Fruit fly (Drosophila melanogaster) whole organism, wandering third instar larva: ENCODE measurements around the gene Alp13.

ENCODE experiments used
- CG32264 ChIP-seq: fragments of 200-800 bp; sonication (Bioruptor generic); optimal IDR thresholded peaks from 2 replicates; lab custom pipeline; 2016; ENCODE audit warnings: missing biosample characterization, missing genetic modification characterization
- CG9705 ChIP-seq: fragments of 200-800 bp; sonication (Bioruptor generic); optimal IDR thresholded peaks from 2 replicates; lab custom pipeline; 2018; ENCODE audit warnings: missing biosample characterization, mild to moderate bottlenecking, missing genetic modification characterization
- CrebA ChIP-seq: fragments of 200-800 bp; sonication (Bioruptor generic); optimal IDR thresholded peaks from 2 replicates; lab custom pipeline; 2016; ENCODE audit warnings: missing biosample characterization, mild to moderate bottlenecking, missing genetic modification characterization, borderline replicate concordance
- Dif ChIP-seq: fragments of 200-275, 200-300 bp; sonication (Bioruptor generic); optimal IDR thresholded peaks from 2 replicates; lab custom pipeline; 2018; ENCODE audit warnings: missing biosample characterization, missing genetic modification characterization; ENCODE audit not compliant: partially characterized antibody
- GATAd ChIP-seq: sonication (Bioruptor generic); optimal IDR thresholded peaks from 2 replicates; lab custom pipeline; 2016; ENCODE audit warnings: missing biosample characterization, missing genetic modification characterization
- HLH106 ChIP-seq: fragments of 200-800 bp; optimal IDR thresholded peaks from 3 replicates; lab custom pipeline; 2019; ENCODE audit warnings: missing biosample characterization, mild to moderate bottlenecking, missing genetic modification characterization, moderate library complexity
- Hnf4 ChIP-seq: fragments of 200-800 bp; sonication (Bioruptor generic); optimal IDR thresholded peaks from 2 replicates; lab custom pipeline; 2016; ENCODE audit warnings: missing biosample characterization, mild to moderate bottlenecking, missing genetic modification characterization
- Hr78 ChIP-seq: fragments of >200 bp; optimal IDR thresholded peaks from 2 replicates; lab custom pipeline; 2017; ENCODE audit warnings: missing biosample characterization, missing genetic modification characterization
- Jra ChIP-seq: sonication (Bioruptor generic); optimal IDR thresholded peaks from 2 replicates; lab custom pipeline; 2016; ENCODE audit warnings: missing biosample characterization, missing genetic modification characterization
- N ChIP-seq: fragments of >200 bp; optimal IDR thresholded peaks from 2 replicates; lab custom pipeline; 2018; ENCODE audit warnings: missing biosample characterization, missing external identifiers, missing genetic modification characterization
- Rel ChIP-seq, 2 experiments: fragments of 200-800 bp; sonication (Bioruptor generic) in 1 of 2; optimal IDR thresholded peaks; 2 replicates in 1 of 2; 3 replicates in 1 of 2; lab custom pipeline; 2016 to 2019; ENCODE audit warnings: mild to moderate bottlenecking in 2 of 2, missing biosample characterization in 2 of 2, missing genetic modification characterization in 2 of 2, moderate library complexity in 1 of 2
- Sp1 ChIP-seq: fragments of 200-800 bp; sonication (Bioruptor generic); optimal IDR thresholded peaks from 3 replicates; lab custom pipeline; 2019; ENCODE audit warnings: missing biosample characterization, mild to moderate bottlenecking, missing genetic modification characterization, moderate library complexity
- Vsx2 ChIP-seq: fragments of 200-300, 225-300 bp; sonication (Bioruptor generic); optimal IDR thresholded peaks from 2 replicates; lab custom pipeline; 2018; ENCODE audit warnings: missing biosample characterization, missing genetic modification characterization; ENCODE audit not compliant: partially characterized antibody
- br ChIP-seq: fragments of 200-800 bp; sonication (Bioruptor generic); optimal IDR thresholded peaks from 2 replicates; lab custom pipeline; 2016; ENCODE audit warnings: missing biosample characterization, missing genetic modification characterization
- brk ChIP-seq: fragments of 200-800 bp; sonication (Bioruptor generic); optimal IDR thresholded peaks from 2 replicates; lab custom pipeline; 2016; ENCODE audit warnings: missing biosample characterization, mild to moderate bottlenecking, missing genetic modification characterization
- dmrt93B ChIP-seq: fragments of 200-800 bp; sonication (Bioruptor generic); optimal IDR thresholded peaks from 2 replicates; lab custom pipeline; 2018; ENCODE audit warnings: missing biosample characterization, mild to moderate bottlenecking, missing genetic modification characterization
- dsf ChIP-seq: sonication (Bioruptor generic); optimal IDR thresholded peaks from 2 replicates; lab custom pipeline; 2016; ENCODE audit warnings: missing biosample characterization, missing genetic modification characterization, borderline replicate concordance
- ey ChIP-seq: fragments of 200-800 bp; sonication (Bioruptor generic); optimal IDR thresholded peaks from 2 replicates; lab custom pipeline; 2016; ENCODE audit warnings: missing biosample characterization, missing genetic modification characterization
- foxo ChIP-seq, 2 experiments: fragments of 200-800 bp; sonication (Bioruptor generic); optimal IDR thresholded peaks; 2 replicates in 1 of 2; 3 replicates in 1 of 2; lab custom pipeline; 2016 to 2017; ENCODE audit warnings: missing biosample characterization in 2 of 2, missing genetic modification characterization in 2 of 2
- h ChIP-seq: fragments of 200-800 bp; sonication (Bioruptor generic); optimal IDR thresholded peaks from 3 replicates; lab custom pipeline; 2016; ENCODE audit warnings: missing biosample characterization, mild to moderate bottlenecking, missing genetic modification characterization
- pan ChIP-seq: fragments of >200 bp; optimal IDR thresholded peaks from 2 replicates; lab custom pipeline; 2017
- psq ChIP-seq: fragments of 200-800 bp; sonication (Bioruptor generic); optimal IDR thresholded peaks from 3 replicates; lab custom pipeline; 2017; ENCODE audit warnings: missing biosample characterization, mild to moderate bottlenecking, missing genetic modification characterization, moderate library complexity
- rgr ChIP-seq: fragments of 200-800 bp; sonication (Bioruptor generic); optimal IDR thresholded peaks from 3 replicates; lab custom pipeline; 2016; ENCODE audit warnings: missing biosample characterization, mild to moderate bottlenecking, missing genetic modification characterization
- sage ChIP-seq: fragments of 200-800 bp; sonication (Bioruptor generic); optimal IDR thresholded peaks from 2 replicates; lab custom pipeline; 2016; ENCODE audit warnings: missing biosample characterization, mild to moderate bottlenecking, missing genetic modification characterization
- sv ChIP-seq: fragments of 200-800 bp; sonication (Bioruptor generic); optimal IDR thresholded peaks from 3 replicates; lab custom pipeline; 2016; ENCODE audit warnings: missing biosample characterization, missing genetic modification characterization
- tai ChIP-seq: sonication (Bioruptor generic); optimal IDR thresholded peaks from 2 replicates; lab custom pipeline; 2016; ENCODE audit warnings: missing biosample characterization, missing genetic modification characterization
- usp ChIP-seq: fragments of >200 bp; optimal IDR thresholded peaks from 2 replicates; lab custom pipeline; 2017; ENCODE audit warnings: missing biosample characterization, missing genetic modification characterization
- woc ChIP-seq: sonication (Bioruptor generic); optimal IDR thresholded peaks from 2 replicates; lab custom pipeline; 2016; ENCODE audit warnings: missing biosample characterization, mild to moderate bottlenecking, missing genetic modification characterization

The Alp13 gene

DNA sequence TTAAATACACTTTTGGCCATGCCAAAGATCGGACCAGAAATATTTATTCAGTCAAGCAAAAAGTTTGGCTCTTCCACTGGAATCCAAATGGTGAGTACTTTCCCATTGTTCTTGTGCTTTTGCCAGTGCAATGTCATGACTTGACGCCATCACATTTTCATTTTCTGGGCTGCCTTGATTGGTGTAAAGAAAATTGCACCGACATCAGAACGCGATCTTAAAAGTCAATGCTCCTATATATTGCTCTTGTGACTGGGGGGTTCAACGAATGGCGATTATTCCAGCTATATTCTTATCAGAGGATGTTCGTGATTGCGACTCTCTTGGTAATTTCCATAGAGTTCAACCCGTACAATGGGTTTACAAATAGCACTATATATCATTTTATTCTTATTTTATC, 34.7 kb downstream of the Alp13 start:
- TF ChIP-seq CG9705 (GFP tag; lab: Kevin White, UChicago) (no peak), Rel (GFP tag; optimal IDR thresholded peaks at IDR 0.05; lab: Kevin White, UChicago) (no peak), Rel (tag; optimal IDR thresholded peaks at IDR 0.05; lab: Kevin White, UChicago) (peak; percentile 88)

DNA sequence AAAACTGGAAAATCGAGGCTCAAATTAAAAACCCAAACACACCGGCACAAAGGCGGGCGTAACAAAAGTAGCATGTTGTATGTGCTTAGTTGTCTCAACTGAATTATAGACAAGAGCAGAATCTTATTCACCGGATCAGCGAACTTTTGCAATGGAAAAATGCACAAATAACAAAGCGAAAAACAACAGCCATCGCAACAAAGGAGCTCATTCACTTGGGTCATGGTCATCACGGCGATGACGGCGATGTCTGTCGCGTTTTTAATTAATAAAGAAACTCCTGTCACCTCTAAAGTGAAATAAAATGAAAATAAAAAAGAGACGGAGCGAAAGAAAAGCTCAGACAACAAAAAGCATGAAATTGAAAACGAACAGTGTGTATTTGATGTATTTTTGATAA, 36.0 kb downstream of the Alp13 start:
- TF ChIP-seq tai (GFP tag; lab: Kevin White, UChicago) (no peak), Hr78 (GFP tag; lab: Kevin White, UChicago) (no peak), sage (GFP tag; lab: Kevin White, UChicago) (no peak), pan (lab: Kevin White, UChicago) (no peak), foxo (GFP tag; optimal IDR thresholded peaks at IDR 0.05; lab: Kevin White, UChicago) (no peak), CrebA (GFP tag; lab: Kevin White, UChicago) (no peak), N (GFP tag; lab: Kevin White, UChicago) (no peak), HLH106 (tag; lab: Kevin White, UChicago) (no peak), h (GFP tag; lab: Kevin White, UChicago) (no peak), Jra (GFP tag; lab: Kevin White, UChicago) (no peak)
- TF ChIP-seq, all 38 proteins: peak for 0

DNA sequence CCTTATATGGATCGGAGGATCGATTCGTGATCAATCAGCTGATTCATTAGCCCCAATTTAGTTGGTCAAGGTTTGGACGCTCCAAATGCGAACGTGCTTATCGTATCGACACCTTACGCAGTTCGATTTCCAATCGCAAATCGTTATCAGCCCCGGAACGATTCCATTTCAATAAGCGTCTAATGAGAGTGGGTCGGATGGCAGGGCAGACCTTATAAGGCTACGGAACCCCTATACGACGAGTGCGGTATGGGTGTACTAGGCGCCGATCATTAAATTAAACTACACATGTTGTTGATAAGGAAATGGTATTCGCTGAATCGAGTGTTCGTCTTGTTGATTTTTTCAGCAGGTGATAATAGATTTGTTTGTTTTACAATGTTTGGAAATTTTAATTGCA, 39.4 kb downstream of the Alp13 start:
- TF ChIP-seq brk (GFP tag; lab: Kevin White, UChicago) (peak; percentile 47), Hr78 (GFP tag; lab: Kevin White, UChicago) (no peak), tai (GFP tag; lab: Kevin White, UChicago) (no peak), usp (GFP tag; lab: Kevin White, UChicago) (no peak), rgr (GFP tag; lab: Kevin White, UChicago) (no peak)
- TF ChIP-seq, all 38 proteins: peak for 1

DNA sequence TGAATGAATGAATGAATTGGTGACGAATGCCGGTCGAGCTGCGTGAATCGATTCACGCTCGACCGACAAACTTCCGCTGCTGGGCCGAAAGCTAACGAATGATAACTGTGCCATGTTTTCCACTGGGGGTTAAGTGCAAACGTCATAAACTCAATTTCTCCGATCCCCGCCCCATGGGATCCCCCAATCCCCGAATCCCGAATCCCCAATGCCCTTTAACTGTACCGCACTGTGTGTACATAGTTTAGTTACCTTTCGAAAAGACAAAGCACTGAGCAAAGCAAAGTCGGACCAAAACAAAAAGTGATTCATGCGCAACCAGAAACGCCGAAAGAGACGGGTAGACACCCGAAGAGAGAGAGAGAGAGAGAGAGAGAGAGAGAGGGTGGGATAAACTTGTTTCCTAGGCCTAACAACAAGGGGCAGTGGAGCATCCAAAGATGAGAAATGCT, 40.2 kb downstream of the Alp13 start:
- no peak for TF ChIP-seq Rel (GFP tag; optimal IDR thresholded peaks at IDR 0.05; lab: Kevin White, UChicago)
- TF ChIP-seq Rel (tag; optimal IDR thresholded peaks at IDR 0.05; lab: Kevin White, UChicago), result peak; percentile 19
- no peak for TF ChIP-seq Dif
- TF ChIP-seq rgr (GFP tag; lab: Kevin White, UChicago), result no peak
- TF ChIP-seq, all 38 proteins: peak for 1

DNA sequence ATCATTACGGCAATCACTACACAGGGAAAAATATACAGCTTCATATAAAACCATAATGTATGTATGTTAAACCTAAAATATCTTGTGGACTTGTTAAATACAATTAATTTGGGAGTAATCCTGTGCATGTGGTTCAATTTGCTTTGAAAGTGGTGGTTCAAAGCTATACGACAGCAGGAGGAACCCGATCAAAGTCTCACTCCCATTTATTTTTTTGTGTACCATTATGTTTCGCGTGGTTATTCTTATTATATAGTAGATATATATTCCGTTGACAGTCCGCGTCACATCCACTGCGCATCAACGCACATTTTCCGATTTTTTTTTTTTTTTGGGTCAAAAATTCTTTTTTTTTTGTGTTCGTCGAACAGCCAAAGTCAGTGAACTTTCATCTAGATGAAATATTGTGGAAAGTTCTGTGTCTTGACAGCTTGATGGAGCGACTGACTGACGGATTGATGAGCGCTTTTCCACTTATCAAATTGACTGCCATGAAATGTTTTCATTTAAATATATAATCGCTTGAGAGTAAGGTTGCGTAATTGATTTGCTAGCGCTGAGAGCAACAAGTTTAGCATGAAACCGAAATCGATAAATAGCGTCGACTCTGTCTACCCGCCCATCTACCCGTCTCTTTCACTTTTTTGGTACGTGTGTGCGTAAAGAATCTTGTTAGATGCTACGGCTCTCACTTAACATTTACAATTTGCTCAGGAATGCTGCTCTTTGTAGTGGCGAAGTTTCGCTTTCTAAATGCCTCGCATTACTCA, 42.0 kb downstream of the Alp13 start:
- TF ChIP-seq GATAd (no peak), ey (GFP tag; lab: Kevin White, UChicago) (no peak), sage (GFP tag; lab: Kevin White, UChicago) (no peak), usp (GFP tag; lab: Kevin White, UChicago) (no peak), sv (GFP tag; lab: Kevin White, UChicago) (no peak)

DNA sequence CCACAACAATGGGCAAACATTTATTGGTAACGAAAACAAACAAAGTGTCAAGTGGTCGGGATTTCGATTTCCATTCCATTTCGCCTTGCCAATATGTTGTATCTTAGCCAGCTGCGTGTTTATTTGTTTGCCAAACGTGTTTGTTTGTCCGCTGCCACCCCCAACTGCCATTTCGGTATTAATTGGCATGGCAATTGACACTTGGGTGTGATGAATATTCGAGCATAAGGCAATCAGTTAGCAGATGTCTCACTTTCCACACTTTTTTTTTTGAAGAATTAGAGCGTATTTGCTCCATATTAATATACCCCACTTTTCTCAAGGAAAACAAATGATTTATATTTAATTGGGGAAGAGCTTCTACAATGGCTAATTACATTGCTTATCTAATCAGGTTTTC, 43.7 kb downstream of the Alp13 start:
- TF ChIP-seq br (GFP tag; lab: Kevin White, UChicago) (no peak), Sp1 (GFP tag; lab: Kevin White, UChicago) (no peak), Dif (no peak), CrebA (GFP tag; lab: Kevin White, UChicago) (no peak), h (GFP tag; lab: Kevin White, UChicago) (no peak), woc (GFP tag; lab: Kevin White, UChicago) (no peak), Jra (GFP tag; lab: Kevin White, UChicago) (no peak), dmrt93B (GFP tag; lab: Kevin White, UChicago) (no peak), sage (GFP tag; lab: Kevin White, UChicago) (no peak), rgr (GFP tag; lab: Kevin White, UChicago) (no peak), N (GFP tag; lab: Kevin White, UChicago) (no peak), Hnf4 (no peak), CG32264 (no peak), psq (GFP tag; lab: Kevin White, UChicago) (no peak), dsf (GFP tag; lab: Kevin White, UChicago) (no peak), pan (lab: Kevin White, UChicago) (no peak), Vsx2 (GFP tag; lab: Kevin White, UChicago) (no peak)
